Worm (Caenorhabditis elegans) whole organism, late embryonic: ENCODE results near the gene ZK742.6.

Experiments used
- K09A11.1 ChIP-seq: sonication (generic microtip); optimal IDR thresholded peaks from 2 replicates; lab custom pipeline; 2017; ENCODE audit warnings: antibody characterized with exemption, mild to moderate bottlenecking, missing genetic modification characterization, missing compliant biosample characterization; ENCODE audit not compliant: insufficient read depth
- T23F11.4 ChIP-seq: fragments of 200-800 bp; sonication (Bioruptor generic); optimal IDR thresholded peaks from 2 replicates; lab custom pipeline; 2018; ENCODE audit warnings: mild to moderate bottlenecking, missing genetic modification characterization, missing compliant biosample characterization
- ahr-1 ChIP-seq: sonication (generic microtip); optimal IDR thresholded peaks from 2 replicates; lab custom pipeline; 2016; ENCODE audit warnings: missing genetic modification characterization, missing compliant biosample characterization
- ama-1 ChIP-seq: fragments of 150-350 bp; optimal IDR thresholded peaks from 2 replicates; lab custom pipeline; 2014
- ceh-2 ChIP-seq: sonication (generic microtip); optimal IDR thresholded peaks from 2 replicates; lab custom pipeline; 2016; ENCODE audit warnings: missing genotype, missing genetic modification characterization, missing compliant biosample characterization
- ceh-22 ChIP-seq: sonication (generic microtip); optimal IDR thresholded peaks from 2 replicates; lab custom pipeline; 2017; ENCODE audit warnings: missing biosample characterization, missing genetic modification characterization
- ceh-24 ChIP-seq: sonication (generic microtip); optimal IDR thresholded peaks from 2 replicates; lab custom pipeline; 2016; ENCODE audit warnings: mild to moderate bottlenecking, missing genetic modification characterization, missing compliant biosample characterization
- ceh-34 ChIP-seq: sonication (generic microtip); optimal IDR thresholded peaks from 2 replicates; lab custom pipeline; 2016; ENCODE audit warnings: mild to moderate bottlenecking, missing genetic modification characterization, missing compliant biosample characterization
- ceh-48 ChIP-seq: sonication (generic microtip); optimal IDR thresholded peaks from 2 replicates; lab custom pipeline; 2016; ENCODE audit warnings: missing genetic modification characterization, inconsistent platforms, missing compliant biosample characterization
- che-1 ChIP-seq: sonication (generic microtip); optimal IDR thresholded peaks from 2 replicates; lab custom pipeline; 2016; ENCODE audit warnings: mild to moderate bottlenecking, missing genetic modification characterization, missing compliant biosample characterization
- dmd-4 ChIP-seq: sonication (generic microtip); optimal IDR thresholded peaks from 2 replicates; lab custom pipeline; 2016; ENCODE audit warnings: borderline replicate concordance, missing genetic modification characterization, missing compliant biosample characterization
- elt-2 ChIP-seq: sonication (generic microtip); optimal IDR thresholded peaks from 2 replicates; lab custom pipeline; 2016; ENCODE audit warnings: missing genetic modification reagents, missing genetic modification characterization, missing compliant biosample characterization
- fkh-6 ChIP-seq: sonication (generic microtip); optimal IDR thresholded peaks from 2 replicates; lab custom pipeline; 2016; ENCODE audit warnings: missing genetic modification characterization, missing compliant biosample characterization
- gmeb-2 ChIP-seq: sonication (generic microtip); optimal IDR thresholded peaks from 2 replicates; lab custom pipeline; 2016; ENCODE audit warnings: missing genetic modification characterization, inconsistent platforms, missing compliant biosample characterization
- hlh-15 ChIP-seq: sonication (generic microtip); optimal IDR thresholded peaks from 2 replicates; lab custom pipeline; 2016; ENCODE audit warnings: missing genetic modification characterization, missing compliant biosample characterization
- hlh-8 ChIP-seq: sonication (generic microtip); optimal IDR thresholded peaks from 2 replicates; lab custom pipeline; 2016; ENCODE audit warnings: missing genotype, missing genetic modification characterization, missing compliant biosample characterization
- lin-11 ChIP-seq: fragments of 200-800 bp; sonication (Bioruptor generic); optimal IDR thresholded peaks from 2 replicates; lab custom pipeline; 2018; ENCODE audit warnings: mild to moderate bottlenecking, missing genetic modification characterization, missing compliant biosample characterization
- mec-3 ChIP-seq: sonication (generic microtip); optimal IDR thresholded peaks from 2 replicates; lab custom pipeline; 2016; ENCODE audit warnings: borderline replicate concordance, missing genetic modification characterization, missing compliant biosample characterization
- nhr-232 ChIP-seq: sonication (generic microtip); optimal IDR thresholded peaks from 2 replicates; lab custom pipeline; 2016; ENCODE audit warnings: missing genetic modification characterization, missing compliant biosample characterization
- odd-2 ChIP-seq: sonication (generic microtip); optimal IDR thresholded peaks from 2 replicates; lab custom pipeline; 2017; ENCODE audit warnings: antibody characterized with exemption, mild to moderate bottlenecking, missing genetic modification characterization, missing compliant biosample characterization
- pag-3 ChIP-seq: sonication (generic microtip); optimal IDR thresholded peaks from 2 replicates; lab custom pipeline; 2016; ENCODE audit warnings: missing compliant biosample characterization, missing genetic modification characterization, borderline replicate concordance
- pax-1 ChIP-seq: fragments of 150-350 bp; optimal IDR thresholded peaks from 2 replicates; lab custom pipeline; 2014; ENCODE audit warnings: missing biosample characterization, missing genetic modification characterization
- pha-2 ChIP-seq: sonication (generic microtip); optimal IDR thresholded peaks from 2 replicates; lab custom pipeline; 2017; ENCODE audit warnings: mild to moderate bottlenecking, missing genetic modification characterization, missing compliant biosample characterization
- pqm-1 ChIP-seq: sonication (generic microtip); optimal IDR thresholded peaks from 2 replicates; lab custom pipeline; 2016; ENCODE audit warnings: missing genetic modification characterization, missing compliant biosample characterization
- pros-1 ChIP-seq: fragments of 150-350 bp; optimal IDR thresholded peaks from 2 replicates; lab custom pipeline; 2014; ENCODE audit warnings: missing biosample characterization, missing genetic modification reagents, missing genetic modification characterization
- ref-2 ChIP-seq: sonication (generic microtip); optimal IDR thresholded peaks from 2 replicates; lab custom pipeline; 2016; ENCODE audit warnings: missing genetic modification characterization, missing compliant biosample characterization
- rnt-1 ChIP-seq: sonication (generic microtip); optimal IDR thresholded peaks from 2 replicates; lab custom pipeline; 2016; ENCODE audit warnings: missing genetic modification characterization, missing compliant biosample characterization
- sdc-2 ChIP-seq: sonication (generic microtip); optimal IDR thresholded peaks from 2 replicates; lab custom pipeline; 2016; ENCODE audit warnings: missing genotype, missing genetic modification characterization, missing compliant biosample characterization
- sox-2 ChIP-seq: fragments of 200-800 bp; sonication (Bioruptor generic); IDR thresholded peaks from 2 replicates; pipeline ENCODE4 v1.3.6; 2022; ENCODE audit warnings: missing genetic modification reagents, missing genetic modification characterization, missing compliant biosample characterization
- sox-4 ChIP-seq: sonication (generic microtip); optimal IDR thresholded peaks from 2 replicates; lab custom pipeline; 2017; ENCODE audit warnings: mild to moderate bottlenecking, missing genetic modification characterization, inconsistent platforms, missing compliant biosample characterization
- tbx-7 ChIP-seq: sonication (generic microtip); optimal IDR thresholded peaks from 2 replicates; lab custom pipeline; 2016; ENCODE audit warnings: missing genotype, missing genetic modification characterization, missing compliant biosample characterization
- ttx-3 ChIP-seq: sonication (generic microtip); optimal IDR thresholded peaks from 2 replicates; lab custom pipeline; 2016; ENCODE audit warnings: missing genetic modification reagents, missing genetic modification characterization, missing compliant biosample characterization
- unc-3 ChIP-seq, 2 experiments: fragments of 200-800 bp in 1 of 2; sonication (Bioruptor generic) in 1 of 2; sonication (generic microtip) in 1 of 2; conservative IDR thresholded peaks in 1 of 2; optimal IDR thresholded peaks in 1 of 2; 2 replicates each; pipeline versions ENCODE4 v1.3.6 to Lab custom; 2016 to 2022; ENCODE audit warnings: missing compliant biosample characterization in 2 of 2, missing genetic modification characterization in 2 of 2, missing genetic modification reagents in 1 of 2
- unc-42 ChIP-seq: sonication (generic microtip); optimal IDR thresholded peaks from 2 replicates; lab custom pipeline; 2016; ENCODE audit warnings: missing genotype, missing genetic modification characterization, missing compliant biosample characterization
- unc-55 ChIP-seq: sonication (generic microtip); optimal IDR thresholded peaks from 2 replicates; lab custom pipeline; 2017; ENCODE audit warnings: missing biosample characterization, missing genetic modification reagents, missing genetic modification characterization
- zip-5 ChIP-seq: sonication (generic microtip); optimal IDR thresholded peaks from 2 replicates; lab custom pipeline; 2016; ENCODE audit warnings: missing genetic modification characterization, missing compliant biosample characterization
- ztf-16 ChIP-seq: sonication (generic microtip); optimal IDR thresholded peaks from 2 replicates; lab custom pipeline; 2017; ENCODE audit warnings: missing genetic modification characterization, missing compliant biosample characterization

ZK742.6 gene

DNA sequence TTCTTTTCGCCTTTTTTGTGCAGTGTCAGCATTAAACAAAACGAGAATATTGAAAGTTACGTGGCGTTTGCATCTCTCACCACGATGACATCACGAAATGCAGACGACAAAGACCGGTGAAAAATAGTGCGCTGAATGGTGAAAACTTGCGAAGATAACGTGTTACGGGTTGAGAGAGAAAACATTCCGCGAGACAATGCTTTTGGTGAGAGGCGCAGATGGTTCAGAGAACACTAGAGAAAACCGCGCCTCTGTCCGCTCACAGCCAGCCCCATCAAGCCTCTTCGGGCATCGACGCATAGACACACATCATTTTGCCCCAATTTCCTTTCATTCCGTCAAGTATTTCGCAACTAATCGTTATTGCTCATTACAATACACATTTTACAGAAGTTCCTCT is 39.9 kb upstream of the ZK742.6 start, which contains the start of the genes C37C3.9 and C37C3.18 (continued):
- TF ChIP-seq nhr-232 (tag; lab: Kevin White, UChicago) (no peak), odd-2 (no peak), pha-2 (tag; lab: Kevin White, UChicago) (no peak), ref-2 (tag; lab: Kevin White, UChicago) (no peak), unc-42 (no peak), sdc-2 (tag; lab: Kevin White, UChicago) (no peak), ztf-16 (tag; lab: Kevin White, UChicago) (no peak), ceh-2 (tag; lab: Kevin White, UChicago) (no peak), unc-3 (GFP tag; conservative IDR thresholded peaks at IDR 0.05; lab: Robert Waterston, UW) (no peak), unc-3 (tag; optimal IDR thresholded peaks at IDR 0.05; lab: Kevin White, UChicago) (no peak), unc-55 (GFP tag; lab: Kevin White, UChicago) (peak; percentile 73), pag-3 (tag; lab: Kevin White, UChicago) (no peak), pqm-1 (tag; lab: Kevin White, UChicago) (peak; percentile 31), sox-4 (tag; lab: Kevin White, UChicago) (no peak), ceh-22 (tag; lab: Kevin White, UChicago) (no peak), ceh-48 (tag; lab: Kevin White, UChicago) (no peak), dmd-4 (no peak), hlh-8 (tag; lab: Kevin White, UChicago) (no peak), fkh-6 (tag; lab: Kevin White, UChicago) (no peak), hlh-15 (no peak), ttx-3 (tag; lab: Kevin White, UChicago) (no peak), rnt-1 (tag; lab: Kevin White, UChicago) (peak; percentile 58), pax-1 (tag; lab: Kevin White, UChicago) (no peak), ceh-24 (no peak), pros-1 (tag; lab: Kevin White, UChicago) (no peak), elt-2 (tag; lab: Kevin White, UChicago) (no peak), zip-5 (no peak), lin-11 (no peak), che-1 (tag; lab: Kevin White, UChicago) (no peak)

DNA sequence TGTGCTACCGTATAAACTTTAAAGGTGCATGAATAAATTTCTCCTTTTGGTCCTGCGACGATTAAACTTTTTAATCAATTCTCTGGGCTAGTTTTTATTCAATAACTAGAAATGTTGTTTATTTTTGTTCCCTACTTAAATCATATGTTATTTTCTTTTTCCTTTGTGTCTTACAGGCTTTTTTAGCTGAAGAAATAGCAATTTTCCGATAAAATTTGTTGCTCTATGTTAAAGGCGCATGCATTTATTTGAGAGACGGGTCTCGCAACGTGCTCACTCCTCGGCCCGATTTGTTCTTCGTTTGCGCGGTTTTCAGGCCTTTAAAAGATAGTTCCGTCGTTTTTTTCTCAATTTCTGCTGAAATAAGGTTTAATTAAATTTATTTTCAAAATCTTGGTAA is 39.2 kb upstream of the ZK742.6 start:
- no peak for TF ChIP-seq ahr-1 (tag; lab: Kevin White, UChicago)
- TF ChIP-seq sox-4 (tag; lab: Kevin White, UChicago), result no peak
- TF ChIP-seq sox-2 (GFP tag; lab: Robert Waterston, UW), result no peak
- no peak for TF ChIP-seq gmeb-2 (tag; lab: Kevin White, UChicago)
- no peak for TF ChIP-seq K09A11.1 (tag; lab: Kevin White, UChicago)
- TF ChIP-seq ttx-3 (tag; lab: Kevin White, UChicago), result no peak
- TF ChIP-seq mec-3 (tag; lab: Kevin White, UChicago), result no peak
- no peak for TF ChIP-seq unc-3 (GFP tag; conservative IDR thresholded peaks at IDR 0.05; lab: Robert Waterston, UW)
- no peak for TF ChIP-seq unc-3 (tag; optimal IDR thresholded peaks at IDR 0.05; lab: Kevin White, UChicago)
- no peak for TF ChIP-seq unc-42

DNA sequence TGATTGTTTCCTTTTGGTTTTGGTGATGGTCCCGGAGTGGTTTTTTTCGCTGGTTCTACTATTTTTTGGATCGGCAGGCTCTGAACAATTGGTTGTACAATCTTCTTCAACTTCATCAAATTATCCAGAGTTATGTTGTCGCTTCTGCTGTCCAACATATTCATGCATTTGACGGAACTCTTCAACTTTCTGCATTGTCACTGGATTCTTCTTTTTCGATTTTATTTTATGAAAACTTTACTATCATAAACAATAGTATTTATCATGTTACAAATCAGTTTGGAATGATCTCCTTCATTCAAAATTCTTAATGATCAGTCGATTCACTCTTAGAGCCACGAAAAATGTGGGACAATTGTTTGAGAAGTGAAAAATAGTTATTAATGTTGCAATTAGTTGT is 37.3 kb upstream of the ZK742.6 start:
- TF ChIP-seq gmeb-2 (tag; lab: Kevin White, UChicago) (no peak), ama-1 (no peak), ahr-1 (tag; lab: Kevin White, UChicago) (no peak), T23F11.4 (GFP tag; lab: Kevin White, UChicago) (no peak), unc-55 (GFP tag; lab: Kevin White, UChicago) (no peak), nhr-232 (tag; lab: Kevin White, UChicago) (no peak), ceh-34 (tag; lab: Kevin White, UChicago) (no peak), tbx-7 (tag; lab: Kevin White, UChicago) (no peak), pha-2 (tag; lab: Kevin White, UChicago) (no peak)
